Fruit fly (Drosophila melanogaster) whole organism, adult: ENCODE measurements around the gene Osi12.

Experiments
- CG12768 ChIP-seq: fragments of 200-800 bp; sonication (Bioruptor generic); optimal IDR thresholded peaks from 2 replicates; lab custom pipeline; 2017; ENCODE audit warnings: missing biosample characterization, missing genetic modification characterization, mild to moderate bottlenecking, moderate library complexity, missing genetic modification reagents
- Clk ChIP-seq: fragments of 200-800 bp; sonication (Bioruptor generic); optimal IDR thresholded peaks from 2 replicates; lab custom pipeline; 2017; ENCODE audit warnings: missing biosample characterization, missing genetic modification characterization
- Crg-1 ChIP-seq: fragments of 200-800 bp; sonication (Bioruptor generic); optimal IDR thresholded peaks from 2 replicates; lab custom pipeline; 2016; ENCODE audit warnings: missing biosample characterization, missing genetic modification characterization
- toe ChIP-seq: fragments of 200-800 bp; sonication (Bioruptor generic); optimal IDR thresholded peaks from 2 replicates; lab custom pipeline; 2016; ENCODE audit warnings: missing biosample characterization, missing genetic modification characterization

The Osi12 gene

dm6 chr3R:6329774-6330298 lies 51.5 kb downstream of the Osi12 start, which contains the start of gene Osi18:
Gene Osi18 (plus strand): TSS chr3R:6330248.
- TF ChIP-seq Clk (no peak), Crg-1 (GFP tag; lab: Kevin White, UChicago) (no peak), toe (GFP tag; lab: Kevin White, UChicago) (no peak), CG12768 (GFP tag; lab: Kevin White, UChicago) (no peak)
